Worm (Caenorhabditis elegans): ENCODE measurements around the gene Y41E3.19.

DNA sequence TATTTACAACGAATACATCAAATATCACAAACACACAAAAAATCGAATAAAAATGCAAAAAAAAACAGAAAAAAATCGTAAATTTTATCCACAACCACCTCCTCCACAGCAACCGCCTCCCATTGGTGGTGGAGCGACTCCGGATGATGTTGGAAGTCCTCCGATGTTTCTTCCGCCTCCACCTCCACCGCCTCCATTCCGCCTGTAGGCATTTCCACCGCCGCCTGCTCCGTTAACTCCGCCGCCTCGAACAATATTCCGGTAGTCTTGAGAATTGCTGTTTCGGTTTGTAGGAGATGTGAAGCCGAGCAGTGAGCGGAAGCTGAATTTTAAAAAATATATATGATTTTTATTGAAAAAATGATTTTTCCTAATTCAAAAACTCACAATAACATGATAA, 27.5 kb upstream of the Y41E3.19 start:
- TF ChIP-seq him-1 (tag; optimal IDR thresholded peaks at IDR 0.05) (no peak), W03F9.2 (tag; optimal IDR thresholded peaks at IDR 0.05) (no peak), dao-5 (tag; optimal IDR thresholded peaks at IDR 0.05) (no peak)

Data from whole organism, L4/young adult.